Worm (Caenorhabditis elegans) whole organism, young adult: ENCODE results near the gene C15H11.1.
A peak's percentile ranks its signal among the peaks of the same experiment; 100 is the strongest.

Source experiments
- F10E7.11 ChIP-seq: sonication (generic microtip); optimal IDR thresholded peaks from 2 replicates; lab custom pipeline; 2017; ENCODE audit warnings: mild to moderate bottlenecking, missing genetic modification characterization, moderate library complexity, missing compliant biosample characterization
- F37B4.10 ChIP-seq: fragments of 200-800 bp; sonication (Bioruptor generic); IDR thresholded peaks from 2 replicates; pipeline ENCODE4 v1.3.6; 2022; ENCODE audit warnings: missing genetic modification characterization, missing compliant biosample characterization
- F39B2.1 ChIP-seq: fragments of 200-800 bp; sonication (Bioruptor generic); IDR thresholded peaks from 2 replicates; pipeline ENCODE4 v1.3.6; 2022; ENCODE audit warnings: missing genetic modification reagents, missing genetic modification characterization, missing compliant biosample characterization
- F52B5.7 ChIP-seq: sonication (generic microtip); optimal IDR thresholded peaks from 2 replicates; lab custom pipeline; 2016; ENCODE audit warnings: mild to moderate bottlenecking, missing genetic modification characterization, missing compliant biosample characterization
- F57C9.4 ChIP-seq: sonication (generic microtip); optimal IDR thresholded peaks from 2 replicates; lab custom pipeline; 2017; ENCODE audit warnings: mild to moderate bottlenecking, missing genetic modification characterization, missing compliant biosample characterization
- K11D2.4 ChIP-seq: fragments of 200-800 bp; sonication (Bioruptor generic); IDR thresholded peaks from 2 replicates; pipeline ENCODE4 v1.3.6; 2022; ENCODE audit warnings: missing genetic modification reagents, missing genetic modification characterization, missing compliant biosample characterization
- Y53F4B.3 ChIP-seq: fragments of 200-800 bp; sonication (Bioruptor generic); IDR thresholded peaks from 2 replicates; pipeline ENCODE4 v1.3.6; 2022; ENCODE audit warnings: missing genetic modification reagents, missing genetic modification characterization, missing compliant biosample characterization
- Y53G8AR.9 ChIP-seq: fragments of 200-800 bp; sonication (Bioruptor generic); conservative IDR thresholded peaks from 2 replicates; pipeline ENCODE4 v1.3.6; 2022; ENCODE audit warnings: missing genetic modification reagents, missing genetic modification characterization, missing compliant biosample characterization
- Y79H2A.3 ChIP-seq: fragments of 200-800 bp; sonication (Bioruptor generic); conservative IDR thresholded peaks from 2 replicates; pipeline ENCODE4 v1.3.6; 2022; ENCODE audit warnings: missing genetic modification reagents, missing genetic modification characterization, missing compliant biosample characterization
- akir-1 ChIP-seq: fragments of 200-800 bp; sonication (Bioruptor generic); optimal IDR thresholded peaks from 2 replicates; lab custom pipeline; 2018; ENCODE audit warnings: mild to moderate bottlenecking, missing genetic modification characterization, moderate library complexity, missing compliant biosample characterization
- aptf-3 ChIP-seq: fragments of 200-800 bp; sonication (Bioruptor generic); IDR thresholded peaks from 2 replicates; pipeline ENCODE4 v1.3.6; 2022; ENCODE audit warnings: missing genetic modification characterization, missing compliant biosample characterization
- ccch-3 ChIP-seq: fragments of 200-800 bp; sonication (Bioruptor generic); optimal IDR thresholded peaks from 2 replicates; lab custom pipeline; 2018; ENCODE audit warnings: mild to moderate bottlenecking, missing genetic modification characterization, missing compliant biosample characterization
- cebp-1 ChIP-seq, 2 experiments: fragments of 200-800 bp in 1 of 2; sonication (Bioruptor generic) in 1 of 2; sonication (generic microtip) in 1 of 2; IDR thresholded peaks in 1 of 2; optimal IDR thresholded peaks in 1 of 2; 2 replicates each; pipeline versions ENCODE4 v1.3.6 to Lab custom; 2017 to 2022; ENCODE audit warnings: missing compliant biosample characterization in 2 of 2, missing genetic modification characterization in 2 of 2, mild to moderate bottlenecking in 1 of 2, missing genetic modification reagents in 1 of 2, moderate library complexity in 1 of 2
- cebp-2 ChIP-seq: fragments of 200-800 bp; sonication (Bioruptor generic); IDR thresholded peaks from 2 replicates; pipeline ENCODE4 v1.3.6; 2022; ENCODE audit warnings: missing genetic modification characterization, missing compliant biosample characterization
- ceh-27 ChIP-seq: fragments of 200-800 bp; sonication (Bioruptor generic); optimal IDR thresholded peaks from 2 replicates; lab custom pipeline; 2018; ENCODE audit warnings: mild to moderate bottlenecking, missing genetic modification characterization, moderate library complexity, missing compliant biosample characterization
- ceh-40 ChIP-seq: fragments of 200-800 bp; sonication (Bioruptor generic); IDR thresholded peaks from 2 replicates; pipeline ENCODE4 v1.3.6; 2022; ENCODE audit warnings: missing genetic modification characterization, missing compliant biosample characterization
- dpl-1 ChIP-seq: fragments of 150-350 bp; optimal IDR thresholded peaks from 2 replicates; lab custom pipeline; 2014; ENCODE audit warnings: missing biosample characterization, missing genetic modification reagents, missing genetic modification characterization
- efl-1 ChIP-seq: fragments of 150-350 bp; optimal IDR thresholded peaks from 2 replicates; lab custom pipeline; 2014; ENCODE audit warnings: missing biosample characterization, missing genetic modification reagents, missing genetic modification characterization
- egl-18 ChIP-seq: fragments of 200-800 bp; sonication (Bioruptor generic); IDR thresholded peaks from 2 replicates; pipeline ENCODE4 v1.3.6; 2022; ENCODE audit warnings: missing genetic modification reagents, missing genetic modification characterization, missing compliant biosample characterization
- ets-4 ChIP-seq: fragments of 200-800 bp; sonication (Bioruptor generic); optimal IDR thresholded peaks from 2 replicates; lab custom pipeline; 2018; ENCODE audit warnings: mild to moderate bottlenecking, missing genetic modification characterization, missing compliant biosample characterization
- him-1 ChIP-seq: sonication (generic microtip); optimal IDR thresholded peaks from 2 replicates; lab custom pipeline; 2016; ENCODE audit warnings: missing genotype, missing genetic modification reagents, missing genetic modification characterization, missing compliant biosample characterization
- hmg-20 ChIP-seq: fragments of 200-800 bp; sonication (Bioruptor generic); IDR thresholded peaks from 2 replicates; pipeline ENCODE4 v1.3.6; 2022; ENCODE audit warnings: missing genetic modification reagents, missing genetic modification characterization, missing compliant biosample characterization
- let-526 ChIP-seq: fragments of 200-800 bp; sonication (Bioruptor generic); IDR thresholded peaks from 2 replicates; pipeline ENCODE4 v1.3.6; 2022; ENCODE audit warnings: missing genetic modification reagents, missing genetic modification characterization, missing compliant biosample characterization
- lin-26 ChIP-seq: fragments of 200-800 bp; sonication (Bioruptor generic); IDR thresholded peaks from 2 replicates; pipeline ENCODE4 v1.3.6; 2022; ENCODE audit warnings: missing genetic modification reagents, missing genetic modification characterization, missing compliant biosample characterization
- lin-54 ChIP-seq: fragments of 200-800 bp; sonication (Bioruptor generic); optimal IDR thresholded peaks from 2 replicates; lab custom pipeline; 2018; ENCODE audit warnings: mild to moderate bottlenecking, missing genetic modification characterization, missing compliant biosample characterization
- madf-3 ChIP-seq: fragments of 200-800 bp; sonication (Bioruptor generic); IDR thresholded peaks from 2 replicates; pipeline ENCODE4 v1.3.6; 2022; ENCODE audit warnings: missing genetic modification reagents, missing genetic modification characterization, missing compliant biosample characterization
- mes-4 ChIP-seq: sonication (generic microtip); optimal IDR thresholded peaks from 2 replicates; lab custom pipeline; 2016; ENCODE audit warnings: missing genotype, missing genetic modification characterization, missing compliant biosample characterization
- mxl-1 ChIP-seq: sonication (generic microtip); optimal IDR thresholded peaks from 2 replicates; lab custom pipeline; 2016; ENCODE audit warnings: missing genetic modification characterization, missing compliant biosample characterization
- nfya-1 ChIP-seq: sonication (generic microtip); optimal IDR thresholded peaks from 2 replicates; lab custom pipeline; 2017; ENCODE audit warnings: antibody characterized with exemption, missing compliant biosample characterization, missing genetic modification characterization, borderline replicate concordance; ENCODE audit not compliant: insufficient read depth
- nfya-2 ChIP-seq: fragments of 200-800 bp; sonication (Bioruptor generic); IDR thresholded peaks from 2 replicates; pipeline ENCODE4 v1.3.6; 2022; ENCODE audit warnings: missing genetic modification reagents, missing genetic modification characterization, missing compliant biosample characterization
- nfyb-1 ChIP-seq: fragments of 200-800 bp; sonication (Bioruptor generic); IDR thresholded peaks from 2 replicates; pipeline ENCODE4 v1.3.6; 2022; ENCODE audit warnings: missing genetic modification reagents, missing genetic modification characterization, missing compliant biosample characterization
- nhr-27 ChIP-seq: fragments of 200-800 bp; sonication (Bioruptor generic); optimal IDR thresholded peaks from 2 replicates; lab custom pipeline; 2018; ENCODE audit warnings: mild to moderate bottlenecking, missing genetic modification characterization, moderate library complexity, missing compliant biosample characterization
- nhr-80 ChIP-seq: sonication (generic microtip); optimal IDR thresholded peaks from 2 replicates; lab custom pipeline; 2016; ENCODE audit warnings: missing genetic modification characterization, missing compliant biosample characterization
- repo-1 ChIP-seq: sonication (generic microtip); optimal IDR thresholded peaks from 2 replicates; lab custom pipeline; 2017; ENCODE audit warnings: mild to moderate bottlenecking, missing genetic modification characterization, missing compliant biosample characterization
- rpc-1 ChIP-seq, 2 experiments: fragments of 150-350 bp in 1 of 2; sonication (generic microtip) in 1 of 2; optimal IDR thresholded peaks; 2 replicates each; lab custom pipeline; 2014 to 2018; ENCODE audit warnings: missing biosample characterization in 1 of 2, missing genetic modification characterization in 1 of 2, missing genetic modification reagents in 1 of 2, missing genotype in 1 of 2
- sdz-38 ChIP-seq: sonication (generic microtip); optimal IDR thresholded peaks from 2 replicates; lab custom pipeline; 2016; ENCODE audit warnings: missing genotype, missing genetic modification characterization, missing compliant biosample characterization
- snpc-1.1 ChIP-seq: sonication (generic microtip); optimal IDR thresholded peaks from 2 replicates; lab custom pipeline; 2017; ENCODE audit warnings: missing genetic modification characterization, mild to moderate bottlenecking, missing compliant biosample characterization, antibody characterized with exemption, moderate library complexity, missing genotype, missing genetic modification reagents; ENCODE audit not compliant: insufficient read depth
- snpc-1.3 ChIP-seq: sonication (generic microtip); optimal IDR thresholded peaks from 2 replicates; lab custom pipeline; 2017; ENCODE audit warnings: missing genetic modification characterization, mild to moderate bottlenecking, missing compliant biosample characterization, antibody characterized with exemption, moderate library complexity, missing genotype, missing genetic modification reagents; ENCODE audit not compliant: insufficient read depth
- sptf-2 ChIP-seq: fragments of 200-800 bp; sonication (Bioruptor generic); optimal IDR thresholded peaks from 2 replicates; lab custom pipeline; 2018; ENCODE audit warnings: mild to moderate bottlenecking, missing genetic modification characterization, missing compliant biosample characterization
- ztf-18 ChIP-seq: sonication (generic microtip); optimal IDR thresholded peaks from 2 replicates; lab custom pipeline; 2016; ENCODE audit warnings: missing genotype, mild to moderate bottlenecking, missing genetic modification characterization, missing compliant biosample characterization
- ztf-22 ChIP-seq: fragments of 200-800 bp; sonication (Bioruptor generic); optimal IDR thresholded peaks from 2 replicates; lab custom pipeline; 2018; ENCODE audit warnings: mild to moderate bottlenecking, missing genetic modification characterization, moderate library complexity, missing compliant biosample characterization
- ztf-25 ChIP-seq: fragments of 200-800 bp; sonication (Bioruptor generic); IDR thresholded peaks from 2 replicates; pipeline ENCODE4 v1.3.6; 2022; ENCODE audit warnings: missing genetic modification reagents, missing genetic modification characterization, missing compliant biosample characterization
- ztf-28 ChIP-seq: fragments of 200-800 bp; sonication (Bioruptor generic); IDR thresholded peaks from 2 replicates; pipeline ENCODE4 v1.3.6; 2022; ENCODE audit warnings: missing genetic modification reagents, missing genetic modification characterization, missing compliant biosample characterization

C15H11.1 gene

ce11 chrV:14428865-14429264 lies 35.3 kb downstream of the C15H11.1 start, which contains the start of gene F23B12.1:
Gene F23B12.1, plus strand, starts transcription at chrV:14429165.
- no peak for TF ChIP-seq Y53G8AR.9 (GFP tag; lab: Robert Waterston, UW)
- TF ChIP-seq F37B4.10 (GFP tag; lab: Robert Waterston, UW) = no peak
- no peak for TF ChIP-seq nfyb-1 (GFP tag; lab: Robert Waterston, UW)
- TF ChIP-seq madf-3 (GFP tag; lab: Robert Waterston, UW) = no peak
- TF ChIP-seq lin-54 (GFP tag; lab: Kevin White, UChicago) = no peak
- no peak for TF ChIP-seq ztf-22 (GFP tag; lab: Kevin White, UChicago)
- TF ChIP-seq mes-4 (tag; lab: Kevin White, UChicago) = no peak
- no peak for TF ChIP-seq snpc-1.3
- TF ChIP-seq F10E7.11 (tag; lab: Kevin White, UChicago) = no peak
- TF ChIP-seq nfya-2 = no peak
- no peak for TF ChIP-seq ztf-28 (GFP tag; lab: Robert Waterston, UW)
- TF ChIP-seq sptf-2 (GFP tag; lab: Kevin White, UChicago) = no peak
- TF ChIP-seq nhr-80 = no peak
- TF ChIP-seq efl-1 (GFP tag; lab: Kevin White, UChicago) = no peak
- TF ChIP-seq Y79H2A.3 = no peak
- no peak for TF ChIP-seq F57C9.4 (tag; lab: Kevin White, UChicago)
- TF ChIP-seq F52B5.7 (tag; lab: Kevin White, UChicago) = no peak
- no peak for TF ChIP-seq him-1
- TF ChIP-seq repo-1 = no peak
- no peak for TF ChIP-seq sdz-38 (tag; lab: Kevin White, UChicago)

- no peak for TF ChIP-seq nhr-27
- no peak for TF ChIP-seq egl-18 (GFP tag; lab: Robert Waterston, UW)
- no peak for TF ChIP-seq dpl-1
- no peak for TF ChIP-seq nfya-1
- TF ChIP-seq aptf-3 = 0 out of 2 replicates have a peak, but pooled peaks have one; percentile 35
- TF ChIP-seq let-526 (GFP tag; lab: Robert Waterston, UW) = no peak
- no peak for TF ChIP-seq lin-26 (GFP tag; lab: Robert Waterston, UW)
- TF ChIP-seq snpc-1.1 = no peak
- TF ChIP-seq cebp-1 (GFP tag; IDR thresholded peaks at IDR 0.05; lab: Robert Waterston, UW) = no peak
- no peak for TF ChIP-seq cebp-1 (tag; optimal IDR thresholded peaks at IDR 0.05; lab: Kevin White, UChicago)
Measured at ce11 chrV:14432259-14432658, 38.7 kb downstream of the C15H11.1 start, which contains the start of gene egl-1. Gene egl-1, minus strand, starts transcription at chrV:14432359.

ce11 chrV:14433584-14433983 lies 40.0 kb downstream of the C15H11.1 start:
- no peak for TF ChIP-seq ceh-40 (GFP tag; lab: Robert Waterston, UW)
- no peak for TF ChIP-seq cebp-2
- TF ChIP-seq ets-4 = no peak
- TF ChIP-seq rpc-1 (optimal IDR thresholded peaks at IDR 0.05; lab: Kevin White, UChicago) = no peak
- no peak for TF ChIP-seq rpc-1 (tag; optimal IDR thresholded peaks at IDR 0.05; lab: Kevin White, UChicago)
- no peak for TF ChIP-seq akir-1 (GFP tag; lab: Kevin White, UChicago)
- TF ChIP-seq ztf-25 = no peak
- no peak for TF ChIP-seq sdz-38 (tag; lab: Kevin White, UChicago)
- no peak for TF ChIP-seq F57C9.4 (tag; lab: Kevin White, UChicago)
- TF ChIP-seq F39B2.1 (GFP tag; lab: Robert Waterston, UW) = no peak
- no peak for TF ChIP-seq hmg-20 (GFP tag; lab: Robert Waterston, UW)
- no peak for TF ChIP-seq ztf-18 (tag; lab: Kevin White, UChicago)
- no peak for TF ChIP-seq Y53F4B.3
- TF ChIP-seq ccch-3 (GFP tag; lab: Kevin White, UChicago) = no peak
- no peak for TF ChIP-seq mxl-1 (tag; lab: Kevin White, UChicago)
- TF ChIP-seq nhr-80 = no peak
- no peak for TF ChIP-seq nfya-1
- TF ChIP-seq aptf-3 = no peak
- TF ChIP-seq ceh-27 (GFP tag; lab: Kevin White, UChicago) = no peak
- no peak for TF ChIP-seq K11D2.4 (GFP tag; lab: Robert Waterston, UW)
